Fruit fly (Drosophila melanogaster) whole organism, embryonic: ENCODE data around the gene Usp8.

Source experiments
- BEAF-32 ChIP-seq: fragments of 200-800 bp; sonication (Bioruptor generic); optimal IDR thresholded peaks from 3 replicates; lab custom pipeline; 2017; ENCODE audit warnings: missing biosample characterization, missing genetic modification characterization, mild to moderate bottlenecking, moderate library complexity, missing genetic modification reagents
- BtbVII ChIP-seq: fragments of 200-800 bp; sonication (Bioruptor generic); optimal IDR thresholded peaks from 3 replicates; lab custom pipeline; 2017; ENCODE audit warnings: missing biosample characterization, mild to moderate bottlenecking, missing genetic modification characterization
- CG11456 ChIP-seq: fragments of 200-800 bp; sonication (Bioruptor generic); IDR thresholded peaks from 3 replicates; pipeline ENCODE4 v1.3.6; 2022; ENCODE audit warnings: missing biosample characterization, missing genetic modification characterization
- CG13424 ChIP-seq: fragments of 200-800 bp; sonication (Bioruptor generic); optimal IDR thresholded peaks from 2 replicates; lab custom pipeline; 2019; ENCODE audit warnings: missing biosample characterization, mild to moderate bottlenecking, missing genetic modification characterization, moderate library complexity
- CG13775 ChIP-seq: fragments of 200-800 bp; sonication (Bioruptor generic); optimal IDR thresholded peaks from 3 replicates; lab custom pipeline; 2017; ENCODE audit warnings: missing biosample characterization, mild to moderate bottlenecking, missing genetic modification characterization
- CG16779 ChIP-seq: fragments of 200-800 bp; sonication (Bioruptor generic); IDR thresholded peaks from 2 replicates; pipeline ENCODE4 v1.3.6; 2022; ENCODE audit warnings: missing biosample characterization, missing genetic modification characterization
- CG17359 ChIP-seq: fragments of 200-800 bp; sonication (Bioruptor generic); optimal IDR thresholded peaks from 3 replicates; lab custom pipeline; 2018; ENCODE audit warnings: missing biosample characterization, mild to moderate bottlenecking, missing genetic modification characterization, moderate library complexity
- CG18764 ChIP-seq: fragments of 200-800 bp; sonication (Bioruptor generic); optimal IDR thresholded peaks from 3 replicates; lab custom pipeline; 2016; ENCODE audit warnings: missing biosample characterization, missing genetic modification characterization
- CG32532 ChIP-seq: fragments of 200-800 bp; sonication (Bioruptor generic); IDR thresholded peaks from 2 replicates; pipeline ENCODE4 v1.3.6; 2022; ENCODE audit warnings: missing biosample characterization, missing genetic modification characterization
- CG4282 ChIP-seq: fragments of 200-800 bp; sonication (Bioruptor generic); optimal IDR thresholded peaks from 2 replicates; lab custom pipeline; 2016; ENCODE audit warnings: missing biosample characterization, missing genetic modification characterization
- CG4820 ChIP-seq: fragments of 200-800 bp; sonication (Bioruptor generic); optimal IDR thresholded peaks from 3 replicates; lab custom pipeline; 2016; ENCODE audit warnings: missing biosample characterization, missing genetic modification characterization
- CG6654 ChIP-seq: fragments of 200-800 bp; sonication (Bioruptor generic); optimal IDR thresholded peaks from 2 replicates; lab custom pipeline; 2017; ENCODE audit warnings: missing biosample characterization, mild to moderate bottlenecking, missing genetic modification characterization
- CTCF ChIP-seq: fragments of 200-800 bp; sonication (Bioruptor generic); optimal IDR thresholded peaks from 2 replicates; lab custom pipeline; 2017; ENCODE audit warnings: missing biosample characterization, mild to moderate bottlenecking, missing genetic modification characterization, moderate library complexity
- Dad ChIP-seq: fragments of 200-800 bp; sonication (Bioruptor generic); optimal IDR thresholded peaks from 3 replicates; lab custom pipeline; 2016; ENCODE audit warnings: missing biosample characterization, missing genetic modification characterization
- Deaf1 ChIP-seq: fragments of 200-800 bp; optimal IDR thresholded peaks from 3 replicates; lab custom pipeline; 2019; ENCODE audit warnings: missing biosample characterization, mild to moderate bottlenecking, missing genetic modification characterization, moderate library complexity
- Dfd ChIP-seq, 2 experiments: fragments of >200 bp; optimal IDR thresholded peaks; 2 replicates each; lab custom pipeline; 2017; ENCODE audit warnings: missing biosample characterization in 2 of 2, missing genetic modification characterization in 2 of 2
- Doc2 ChIP-seq: fragments of 200-800 bp; sonication (Bioruptor generic); IDR thresholded peaks from 2 replicates; pipeline ENCODE4 v1.3.6; 2022; ENCODE audit warnings: missing biosample characterization, missing genetic modification characterization
- E2f2 ChIP-seq: fragments of 200-800 bp; sonication (Bioruptor generic); IDR thresholded peaks from 2 replicates; pipeline ENCODE4 v1.3.6; 2022; ENCODE audit warnings: missing biosample characterization, missing genetic modification characterization
- Lpt ChIP-seq: fragments of >200 bp; optimal IDR thresholded peaks from 2 replicates; lab custom pipeline; 2018; ENCODE audit warnings: missing biosample characterization, missing genetic modification characterization
- Med ChIP-seq: fragments of 200-800 bp; sonication (Bioruptor generic); peaks from one replicate; lab custom pipeline; 2016; ENCODE audit warnings: missing biosample characterization, missing genetic modification characterization, mild to moderate bottlenecking, inconsistent platforms, moderate library complexity
- Nf-YA ChIP-seq: fragments of 200-800 bp; sonication (Bioruptor generic); IDR thresholded peaks from 2 replicates; pipeline ENCODE4 v1.3.6; 2022; ENCODE audit warnings: missing biosample characterization, missing genetic modification characterization
- NfI ChIP-seq: fragments of 200-800 bp; sonication (Bioruptor generic); optimal IDR thresholded peaks from 3 replicates; lab custom pipeline; 2018; ENCODE audit warnings: missing biosample characterization, mild to moderate bottlenecking, missing genetic modification characterization, moderate library complexity
- Opbp ChIP-seq: fragments of 200-800 bp; sonication (Bioruptor generic); IDR thresholded peaks from 3 replicates; pipeline ENCODE4 v1.3.6; 2022; ENCODE audit warnings: missing biosample characterization, missing genetic modification characterization; ENCODE audit not compliant: partially characterized antibody
- Sry-δ ChIP-seq: fragments of 200-800 bp; sonication (Bioruptor generic); optimal IDR thresholded peaks from 2 replicates; lab custom pipeline; 2016; ENCODE audit warnings: missing biosample characterization, missing genetic modification characterization
- Xrp1 ChIP-seq: fragments of 200-800 bp; sonication (Bioruptor generic); IDR thresholded peaks from 2 replicates; pipeline ENCODE4 v1.3.6; 2022; ENCODE audit warnings: missing biosample characterization, missing genetic modification characterization
- amos ChIP-seq: fragments of 200-800 bp; sonication (Bioruptor generic); IDR thresholded peaks from 2 replicates; pipeline ENCODE4 v1.3.6; 2022; ENCODE audit warnings: missing biosample characterization, missing genetic modification characterization; ENCODE audit not compliant: partially characterized antibody
- ato ChIP-seq: fragments of 200-800 bp; sonication (Bioruptor generic); IDR thresholded peaks from 2 replicates; pipeline ENCODE4 v1.3.6; 2022; ENCODE audit warnings: missing biosample characterization, missing genetic modification characterization; ENCODE audit not compliant: partially characterized antibody
- bbx ChIP-seq: fragments of 200-800 bp; sonication (Bioruptor generic); IDR thresholded peaks from 2 replicates; pipeline ENCODE4 v1.3.6; 2022; ENCODE audit warnings: missing biosample characterization, missing genetic modification characterization; ENCODE audit not compliant: partially characterized antibody
- crol ChIP-seq: fragments of 200-800 bp; sonication (Bioruptor generic); IDR thresholded peaks from 2 replicates; pipeline ENCODE4 v1.3.6; 2022; ENCODE audit warnings: missing biosample characterization, missing genetic modification characterization
- danr ChIP-seq: fragments of 200-800 bp; sonication (Bioruptor generic); IDR thresholded peaks from 2 replicates; pipeline ENCODE4 v1.3.6; 2022; ENCODE audit warnings: missing biosample characterization, missing genetic modification characterization
- dysf ChIP-seq: fragments of 200-800 bp; sonication (Bioruptor generic); IDR thresholded peaks from 3 replicates; pipeline ENCODE4 v1.3.6; 2022; ENCODE audit warnings: missing biosample characterization, missing genetic modification characterization
- fd3F ChIP-seq: fragments of 200-800 bp; sonication (Bioruptor generic); optimal IDR thresholded peaks from 2 replicates; lab custom pipeline; 2018; ENCODE audit warnings: missing biosample characterization, mild to moderate bottlenecking, missing genetic modification characterization, moderate library complexity
- grn ChIP-seq: fragments of 200-800 bp; sonication (Bioruptor generic); optimal IDR thresholded peaks from 3 replicates; lab custom pipeline; 2017; ENCODE audit warnings: missing biosample characterization, missing genetic modification characterization
- insv ChIP-seq, 2 experiments: fragments of 200-800 bp; sonication (Bioruptor generic); optimal IDR thresholded peaks; 3 replicates each; lab custom pipeline; 2016 to 2018; ENCODE audit warnings: missing biosample characterization in 2 of 2, missing genetic modification characterization in 2 of 2
- inv ChIP-seq: fragments of 200-800 bp; sonication (Bioruptor generic); IDR thresholded peaks from 2 replicates; pipeline ENCODE4 v1.3.6; 2022; ENCODE audit warnings: missing biosample characterization, missing genetic modification characterization; ENCODE audit not compliant: partially characterized antibody
- mirr ChIP-seq: fragments of 200-800 bp; sonication (Bioruptor generic); optimal IDR thresholded peaks from 3 replicates; lab custom pipeline; 2018; ENCODE audit warnings: missing biosample characterization, mild to moderate bottlenecking, missing genetic modification characterization
- oc ChIP-seq: fragments of 200-800 bp; sonication (Bioruptor generic); optimal IDR thresholded peaks from 2 replicates; lab custom pipeline; 2018; ENCODE audit warnings: missing biosample characterization, mild to moderate bottlenecking, missing genetic modification characterization, moderate library complexity
- pita ChIP-seq: fragments of 200-800 bp; sonication (Bioruptor generic); optimal IDR thresholded peaks from 2 replicates; lab custom pipeline; 2017; ENCODE audit warnings: missing biosample characterization, mild to moderate bottlenecking, missing genetic modification characterization
- pzg ChIP-seq: fragments of 200-800 bp; sonication (Bioruptor generic); optimal IDR thresholded peaks from 3 replicates; lab custom pipeline; 2018; ENCODE audit warnings: missing biosample characterization, mild to moderate bottlenecking, missing genetic modification characterization, moderate library complexity
- rib ChIP-seq: fragments of 200-800 bp; sonication (Bioruptor generic); IDR thresholded peaks from 2 replicates; pipeline ENCODE4 v1.3.6; 2022; ENCODE audit warnings: missing biosample characterization, missing genetic modification characterization
- row ChIP-seq: fragments of 200-800 bp; sonication (Bioruptor generic); IDR thresholded peaks from 3 replicates; pipeline ENCODE4 v1.3.6; 2022; ENCODE audit warnings: missing biosample characterization, missing genetic modification characterization
- sens ChIP-seq: fragments of 200-800 bp; sonication (Bioruptor generic); peaks from one replicate; lab custom pipeline; 2016; ENCODE audit warnings: missing biosample characterization, missing genetic modification characterization
- stwl ChIP-seq: fragments of 200-800 bp; sonication (Bioruptor generic); optimal IDR thresholded peaks from 3 replicates; lab custom pipeline; 2018; ENCODE audit warnings: missing biosample characterization, mild to moderate bottlenecking, missing genetic modification characterization, moderate library complexity
- sug ChIP-seq: fragments of 200-800 bp; optimal IDR thresholded peaks from 2 replicates; lab custom pipeline; 2019; ENCODE audit warnings: missing biosample characterization, mild to moderate bottlenecking, missing genetic modification characterization, moderate library complexity
- tap ChIP-seq: fragments of 200-800 bp; optimal IDR thresholded peaks from 3 replicates; lab custom pipeline; 2019; ENCODE audit warnings: missing biosample characterization, mild to moderate bottlenecking, missing genetic modification characterization, moderate library complexity
- tin ChIP-seq: fragments of 200-800 bp; sonication (Bioruptor generic); optimal IDR thresholded peaks from 3 replicates; lab custom pipeline; 2016; ENCODE audit warnings: missing biosample characterization, missing genetic modification characterization
- twi ChIP-seq: fragments of 200-800 bp; optimal IDR thresholded peaks from 2 replicates; lab custom pipeline; 2019; ENCODE audit warnings: missing biosample characterization, mild to moderate bottlenecking, missing genetic modification characterization, moderate library complexity
- zf30C ChIP-seq: fragments of 200-800 bp; sonication (Bioruptor generic); optimal IDR thresholded peaks from 3 replicates; lab custom pipeline; 2018; ENCODE audit warnings: missing biosample characterization, mild to moderate bottlenecking, missing genetic modification characterization

The Usp8 gene

DNA sequence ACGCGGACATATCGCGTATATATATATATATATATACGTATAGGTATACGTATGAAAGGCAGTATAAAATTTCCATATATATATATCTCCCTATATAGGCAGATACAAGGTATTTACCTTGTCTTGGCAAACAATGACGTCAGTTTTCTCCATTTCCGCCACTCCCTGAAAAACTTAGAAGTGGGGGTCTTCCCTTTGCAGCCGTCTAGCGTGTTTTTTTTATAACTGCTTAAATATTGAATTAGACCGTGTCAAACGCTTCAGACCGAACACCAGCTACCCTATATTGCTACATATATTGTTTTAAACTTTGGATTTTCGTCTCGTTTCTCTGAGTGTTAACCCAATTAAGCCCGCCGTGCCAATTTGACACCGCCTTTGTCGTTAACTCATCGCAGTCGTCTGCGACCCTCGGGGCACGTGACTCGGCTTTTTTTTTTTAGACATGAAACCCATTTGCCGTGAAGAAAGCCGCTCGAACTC, 42.6 kb downstream of the Usp8 start (continued):
- TF ChIP-seq row (GFP tag; lab: Robert Waterston, UW) (peak; percentile 39; the same call in 1 of the 3 replicates), CG4820 (GFP tag; lab: Kevin White, UChicago) (no peak)

DNA sequence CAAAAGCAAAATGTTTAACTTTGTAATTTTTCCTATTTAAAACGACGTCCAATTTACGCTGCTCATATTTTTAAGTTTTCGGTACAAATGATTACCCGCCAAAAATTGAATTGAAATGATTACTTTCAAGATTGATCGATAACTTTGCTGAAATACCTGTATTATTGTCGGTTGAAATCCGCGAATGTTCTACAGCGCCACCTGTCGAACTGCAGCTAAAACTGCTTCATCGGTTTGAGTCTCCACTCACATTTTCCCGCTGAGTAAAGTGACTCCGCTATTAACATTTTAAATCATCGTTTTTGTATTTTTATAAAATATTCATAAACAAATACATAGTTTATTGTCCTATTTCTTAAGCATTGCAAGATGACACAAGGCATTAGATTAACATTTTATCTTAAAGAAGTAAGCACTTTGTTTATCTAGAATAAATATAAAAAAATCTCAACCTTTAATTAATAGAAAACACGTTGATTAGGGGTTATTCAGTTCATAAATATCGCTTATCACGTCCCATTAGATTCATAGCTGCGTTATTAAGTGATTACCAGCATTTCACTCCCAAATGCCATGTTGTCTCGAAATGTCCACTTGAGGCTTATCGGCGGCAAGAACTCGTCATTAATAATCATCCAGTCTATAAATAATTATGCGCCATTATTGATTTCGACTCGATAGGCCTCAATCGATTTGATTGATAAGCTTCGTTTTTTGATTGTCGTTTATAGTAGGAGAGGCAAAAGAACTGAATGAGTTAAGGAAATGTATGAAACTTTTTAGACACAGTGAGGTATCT, 45.7 kb downstream of the Usp8 start:
- peak; percentile 97 for TF ChIP-seq CTCF (GFP tag; lab: Kevin White, UChicago)
- TF ChIP-seq BtbVII (GFP tag; lab: Kevin White, UChicago) = peak; percentile 13
- TF ChIP-seq Med (GFP tag; lab: Kevin White, UChicago) = peak; percentile 89
- TF ChIP-seq pzg = peak; percentile 76
- no peak for TF ChIP-seq CG17359
- TF ChIP-seq Opbp = peak; percentile 46; the same call in 1 of the 3 replicates
- peak; percentile 22; the same call in 1 of the 2 replicates for TF ChIP-seq inv (GFP tag; lab: Robert Waterston, UW)
- no peak for TF ChIP-seq CG13424
- TF ChIP-seq Sry-δ (GFP tag; lab: Kevin White, UChicago) = peak; percentile 45
- peak; percentile 48; the same call in 1 of the 2 replicates for TF ChIP-seq amos
- TF ChIP-seq CG18764 (GFP tag; lab: Kevin White, UChicago) = no peak
- TF ChIP-seq Doc2 (GFP tag; lab: Robert Waterston, UW) = no peak
- no peak for TF ChIP-seq Deaf1 (tag; lab: Kevin White, UChicago)
- no peak for TF ChIP-seq crol
- peak; percentile 88 for TF ChIP-seq E2f2 (GFP tag; lab: Robert Waterston, UW)
- TF ChIP-seq twi = no peak
- no peak for TF ChIP-seq CG6654 (GFP tag; lab: Kevin White, UChicago)
- peak; percentile 26; the same call in 1 of the 2 replicates for TF ChIP-seq ato
- TF ChIP-seq Dad (GFP tag; lab: Kevin White, UChicago) = no peak
- TF ChIP-seq zf30C = no peak
- TF ChIP-seq Lpt (GFP tag; lab: Kevin White, UChicago) = no peak
- peak; percentile 17; the same call in 1 of the 2 replicates for TF ChIP-seq Xrp1 (GFP tag; lab: Robert Waterston, UW)
- TF ChIP-seq danr (GFP tag; lab: Robert Waterston, UW) = no peak
- peak; percentile 8 for TF ChIP-seq mirr (GFP tag; lab: Kevin White, UChicago)
- TF ChIP-seq insv (GFP tag; optimal IDR thresholded peaks at IDR 0.05; lab: Kevin White, UChicago) = no peak
- no peak for TF ChIP-seq fd3F
- TF ChIP-seq sug = peak; percentile 39
- TF ChIP-seq sens (GFP tag; lab: Kevin White, UChicago) = peak; percentile 62
- no peak for TF ChIP-seq NfI (GFP tag; lab: Kevin White, UChicago)
- no peak for TF ChIP-seq tap (tag; lab: Kevin White, UChicago)
- peak; percentile 90 for TF ChIP-seq grn (GFP tag; lab: Kevin White, UChicago)
- no peak for TF ChIP-seq dysf
- peak; percentile 58 for TF ChIP-seq pita (GFP tag; lab: Kevin White, UChicago)
- TF ChIP-seq Nf-YA (GFP tag; lab: Robert Waterston, UW) = no peak
- TF ChIP-seq CG16779 = no peak
- TF ChIP-seq CG4282 (GFP tag; lab: Kevin White, UChicago) = no peak
- TF ChIP-seq stwl (tag; lab: Kevin White, UChicago) = peak; percentile 67
- peak; percentile 51 for TF ChIP-seq bbx (GFP tag; lab: Robert Waterston, UW)
- no peak for TF ChIP-seq CG13775 (GFP tag; lab: Kevin White, UChicago)
- TF ChIP-seq CG32532 = peak; percentile 43; the same call in 1 of the 2 replicates
- peak; percentile 15; the same call in 1 of the 3 replicates for TF ChIP-seq CG11456 (GFP tag; lab: Robert Waterston, UW)
- TF ChIP-seq BEAF-32 (GFP tag; lab: Kevin White, UChicago) = peak; percentile 23
- peak; percentile 97 for TF ChIP-seq rib (GFP tag; lab: Robert Waterston, UW)
- no peak for TF ChIP-seq oc (tag; lab: Kevin White, UChicago)
- no peak for TF ChIP-seq tin (GFP tag; lab: Kevin White, UChicago)
- no peak for TF ChIP-seq Dfd (GFP tag; optimal IDR thresholded peaks at IDR 0.05; lab: Kevin White, UChicago)
